Fruit fly (Drosophila melanogaster): ENCODE data around the gene CASK.

Gene CASK

DNA sequence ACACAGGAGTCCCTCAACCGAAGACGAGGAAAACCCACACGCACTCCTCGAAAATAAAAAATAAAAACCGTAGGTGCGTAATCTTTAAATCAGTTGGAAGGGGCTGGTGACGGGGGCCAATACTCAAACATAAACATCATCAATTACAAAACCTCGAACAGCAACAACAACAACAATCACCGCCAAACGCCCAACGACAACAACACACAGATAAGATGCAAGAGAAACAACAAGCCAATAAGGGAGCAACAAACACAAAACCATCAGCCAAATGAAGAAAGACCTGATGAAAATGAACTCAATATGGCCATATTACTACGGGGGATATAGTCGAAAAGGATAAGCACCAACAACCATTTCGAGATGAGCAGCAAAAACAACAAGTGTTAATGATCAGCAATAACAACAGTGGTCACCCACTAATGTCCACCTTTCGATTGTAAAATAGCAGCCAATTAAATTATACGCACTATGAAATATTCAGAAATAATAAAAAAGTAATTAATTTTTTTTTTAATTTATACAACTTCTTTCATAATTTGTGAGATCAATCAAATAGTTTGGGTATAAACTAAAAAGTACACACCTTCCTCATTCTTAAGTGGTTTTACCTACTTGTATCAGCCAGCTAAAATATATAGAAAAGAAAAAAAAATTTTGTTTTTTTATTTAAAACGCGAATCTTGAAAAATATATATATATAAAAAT, 1.4 kb upstream of the CASK start (continued):
- TF ChIP-seq CG6163 (GFP tag; IDR thresholded peaks at IDR 0.05) (0 out of 3 replicates have a peak, but pooled peaks have one; percentile 53), spab (GFP tag; optimal IDR thresholded peaks at IDR 0.05) (peak; percentile 38), acj6 (GFP tag; optimal IDR thresholded peaks at IDR 0.05) (peak; percentile 35), topi (GFP tag; optimal IDR thresholded peaks at IDR 0.05) (peak; percentile 71), achi (GFP tag; optimal IDR thresholded peaks at IDR 0.05) (peak; percentile 41), CG7368 (GFP tag; optimal IDR thresholded peaks at IDR 0.05) (peak; percentile 57), CG11762 (GFP tag; optimal IDR thresholded peaks at IDR 0.05; ENCODE audit: insufficient read depth) (peak; percentile 70), Sox102F (GFP tag; optimal IDR thresholded peaks at IDR 0.05) (no peak), CG15336 (GFP tag; IDR thresholded peaks at IDR 0.05) (no peak), CG6854 (GFP tag; optimal IDR thresholded peaks at IDR 0.05) (peak; percentile 16), CG10669 (GFP tag; optimal IDR thresholded peaks at IDR 0.05) (peak; percentile 85), Hr38 (GFP tag; optimal IDR thresholded peaks at IDR 0.05) (no peak), CG11294 (GFP tag; IDR thresholded peaks at IDR 0.05) (no peak), Ets96B (tag; optimal IDR thresholded peaks at IDR 0.05) (peak; percentile 79), fd85E (GFP tag; optimal IDR thresholded peaks at IDR 0.05) (peak; percentile 14), Eip93F (GFP tag; optimal IDR thresholded peaks at IDR 0.05) (no peak)

DNA sequence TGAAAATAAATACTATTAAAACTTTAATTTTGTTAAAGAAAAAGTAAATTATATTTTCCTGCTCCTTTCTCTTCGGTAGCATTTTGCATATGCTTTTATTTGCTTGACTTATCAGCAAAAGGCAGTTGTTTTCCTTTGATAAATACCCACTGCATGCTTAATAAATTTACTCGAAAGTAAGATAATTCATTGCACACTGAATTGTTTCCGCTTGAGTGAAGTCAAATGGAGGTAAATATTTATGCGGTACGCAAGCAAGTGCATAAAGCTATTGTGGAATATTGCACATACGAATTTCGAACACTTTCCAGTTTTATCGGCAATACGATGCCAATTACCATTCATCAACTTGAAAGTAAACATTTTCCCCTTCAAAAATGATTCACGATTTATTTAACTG, 602 bp upstream of the CASK start:
- TF ChIP-seq pdm3 (GFP tag; optimal IDR thresholded peaks at IDR 0.05) (no peak), Eip75B (GFP tag; optimal IDR thresholded peaks at IDR 0.05) (no peak), CG32006 (GFP tag; optimal IDR thresholded peaks at IDR 0.05) (no peak), CG11294 (GFP tag; IDR thresholded peaks at IDR 0.05) (no peak), cyc (GFP tag; optimal IDR thresholded peaks at IDR 0.05) (no peak), eg (GFP tag; IDR thresholded peaks at IDR 0.05) (no peak), CG3032 (tag; optimal IDR thresholded peaks at IDR 0.05) (no peak), salr (GFP tag; optimal IDR thresholded peaks at IDR 0.05) (no peak), fkh (GFP tag; optimal IDR thresholded peaks at IDR 0.05) (no peak), Sox15 (GFP tag; optimal IDR thresholded peaks at IDR 0.05) (no peak), CG3919 (GFP tag; optimal IDR thresholded peaks at IDR 0.05) (peak; percentile 32), CG34406 (GFP tag; optimal IDR thresholded peaks at IDR 0.05) (peak; percentile 29), CG10631 (GFP tag; optimal IDR thresholded peaks at IDR 0.05) (no peak), Gug (GFP tag; IDR thresholded peaks at IDR 0.05) (no peak), Blimp-1 (GFP tag; optimal IDR thresholded peaks at IDR 0.05) (peak; percentile 36), lz (GFP tag; optimal IDR thresholded peaks at IDR 0.05) (no peak), acj6 (GFP tag; optimal IDR thresholded peaks at IDR 0.05) (peak; percentile 13), CG6276 (GFP tag; optimal IDR thresholded peaks at IDR 0.05) (no peak), dsx (GFP tag; optimal IDR thresholded peaks at IDR 0.05; ENCODE audit: poor library complexity, severe bottlenecking) (peak; percentile 5), vri (GFP tag; optimal IDR thresholded peaks at IDR 0.05) (no peak), Sox102F (GFP tag; optimal IDR thresholded peaks at IDR 0.05) (peak; percentile 64), Eip93F (GFP tag; optimal IDR thresholded peaks at IDR 0.05) (no peak), CG11902 (GFP tag; optimal IDR thresholded peaks at IDR 0.05) (no peak), Sox14 (GFP tag; optimal IDR thresholded peaks at IDR 0.05) (no peak), Met (GFP tag; optimal IDR thresholded peaks at IDR 0.05) (peak; percentile 8), Smox (GFP tag; optimal IDR thresholded peaks at IDR 0.05) (peak; percentile 27), Hr39 (GFP tag; optimal IDR thresholded peaks at IDR 0.05) (no peak), CG6808 (GFP tag; optimal IDR thresholded peaks at IDR 0.05) (peak; percentile 29), CG15336 (GFP tag; IDR thresholded peaks at IDR 0.05) (no peak), CG4318 (GFP tag; optimal IDR thresholded peaks at IDR 0.05) (no peak), CG11762 (GFP tag; optimal IDR thresholded peaks at IDR 0.05; ENCODE audit: insufficient read depth) (no peak), achi (GFP tag; optimal IDR thresholded peaks at IDR 0.05) (peak; percentile 34), topi (GFP tag; optimal IDR thresholded peaks at IDR 0.05) (peak; percentile 30), CG8319 (GFP tag; optimal IDR thresholded peaks at IDR 0.05) (no peak), OdsH (GFP tag; optimal IDR thresholded peaks at IDR 0.05) (no peak), fd85E (GFP tag; optimal IDR thresholded peaks at IDR 0.05) (no peak), CG1621 (tag; optimal IDR thresholded peaks at IDR 0.05) (no peak), CG8632 (GFP tag; optimal IDR thresholded peaks at IDR 0.05) (peak; percentile 69), CG8119 (GFP tag; IDR thresholded peaks at IDR 0.05) (no peak), ss (GFP tag; optimal IDR thresholded peaks at IDR 0.05) (peak; percentile 51 to 74), CG31627 (GFP tag; optimal IDR thresholded peaks at IDR 0.05) (no peak), CG10669 (GFP tag; optimal IDR thresholded peaks at IDR 0.05) (peak; percentile 48)

All from whole organism, prepupa.